Worm (Caenorhabditis elegans): ENCODE results near the gene ncl-1.

Gene ncl-1

DNA sequence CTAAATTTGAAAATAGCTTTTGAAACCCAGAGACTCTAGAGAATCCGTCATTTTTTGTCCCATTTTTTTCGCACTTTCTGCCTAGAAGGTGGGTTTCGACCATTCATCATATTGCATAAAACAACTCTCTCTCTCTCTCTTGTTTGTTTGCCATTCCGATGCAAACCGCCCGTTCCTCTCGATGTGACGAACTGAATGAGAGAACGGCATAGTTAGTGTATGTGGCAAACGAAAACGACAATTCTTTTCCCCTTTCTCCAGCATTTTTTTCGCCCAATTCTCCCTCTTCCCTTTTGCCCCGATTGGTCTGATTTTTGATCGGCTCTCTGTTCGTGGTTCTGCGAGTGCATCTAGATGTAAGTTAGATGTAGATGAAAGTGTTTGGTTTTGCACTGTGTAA lies 2.0 kb downstream of the ncl-1 start:
- TF ChIP-seq mes-2 (tag; optimal IDR thresholded peaks at IDR 0.05; ENCODE audit: poor library complexity, severe bottlenecking) (peak; percentile 3), ceh-28 (tag; optimal IDR thresholded peaks at IDR 0.05) (no peak), hmg-1.1 (GFP tag; IDR thresholded peaks at IDR 0.05) (0 out of 2 replicates have a peak, but pooled peaks have one; percentile 9), unc-62 (GFP tag; optimal IDR thresholded peaks at IDR 0.05 in 1 of 2) (peak in 1 of 2 experiments; percentile 87), unc-62 (tag; optimal IDR thresholded peaks at IDR 0.05) (no peak)

DNA sequence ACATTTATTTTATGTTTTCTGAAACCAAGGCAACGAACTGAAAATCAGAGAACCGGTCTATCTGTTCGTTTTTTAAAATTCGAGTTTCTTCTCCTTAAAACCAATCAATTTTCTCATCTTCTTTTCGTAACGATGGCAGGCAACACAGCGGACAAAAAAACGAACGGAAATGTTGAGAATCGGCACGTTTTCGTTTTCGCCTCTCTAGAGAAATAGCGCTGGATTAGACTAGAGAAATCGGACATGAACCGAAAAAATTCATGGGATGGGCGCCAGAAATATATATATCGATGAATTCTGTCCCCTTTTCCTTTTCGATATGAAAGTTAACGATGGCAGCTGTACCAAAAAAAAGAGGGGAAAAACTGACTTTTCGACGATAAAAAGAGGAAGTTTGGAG lies 2.9 kb downstream of the ncl-1 start:
- TF ChIP-seq ceh-62 (tag; optimal IDR thresholded peaks at IDR 0.05) (no peak), hif-1 (tag; optimal IDR thresholded peaks at IDR 0.05) (peak in 1 of 2 experiments; percentile 93), hlh-30 (tag; optimal IDR thresholded peaks at IDR 0.05; ENCODE audit: insufficient read depth) (no peak), spr-3 (GFP tag; optimal IDR thresholded peaks at IDR 0.05) (no peak), dmd-6 (GFP tag; IDR thresholded peaks at IDR 0.05) (peak; percentile 11; the same call in 1 of the 2 replicates), lin-13 (GFP tag; optimal IDR thresholded peaks at IDR 0.05) (peak; percentile 4), aha-1 (tag) (peak; percentile 87), mxl-2 (GFP tag; conservative IDR thresholded peaks at IDR 0.05) (no peak), hlh-11 (tag; optimal IDR thresholded peaks at IDR 0.05) (peak; percentile 45), ama-1 (optimal IDR thresholded peaks at IDR 0.05) (peak; percentile 54), mdl-1 (tag; optimal IDR thresholded peaks at IDR 0.05) (peak in 1 of 2 experiments; percentile 2), lsy-2 (tag; optimal IDR thresholded peaks at IDR 0.05) (peak in 1 of 2 experiments; percentile 25), nhr-28 (tag; optimal IDR thresholded peaks at IDR 0.05) (peak; percentile 11), madf-9 (GFP tag; conservative IDR thresholded peaks at IDR 0.05) (0 out of 2 replicates have a peak, but pooled peaks have one; percentile 50), ceh-20 (GFP tag; IDR thresholded peaks at IDR 0.05) (0 out of 2 replicates have a peak, but pooled peaks have one; percentile 34), sdz-12 (GFP tag; optimal IDR thresholded peaks at IDR 0.05) (no peak), mxl-3 (GFP tag; optimal IDR thresholded peaks at IDR 0.05) (peak; percentile 63)

DNA sequence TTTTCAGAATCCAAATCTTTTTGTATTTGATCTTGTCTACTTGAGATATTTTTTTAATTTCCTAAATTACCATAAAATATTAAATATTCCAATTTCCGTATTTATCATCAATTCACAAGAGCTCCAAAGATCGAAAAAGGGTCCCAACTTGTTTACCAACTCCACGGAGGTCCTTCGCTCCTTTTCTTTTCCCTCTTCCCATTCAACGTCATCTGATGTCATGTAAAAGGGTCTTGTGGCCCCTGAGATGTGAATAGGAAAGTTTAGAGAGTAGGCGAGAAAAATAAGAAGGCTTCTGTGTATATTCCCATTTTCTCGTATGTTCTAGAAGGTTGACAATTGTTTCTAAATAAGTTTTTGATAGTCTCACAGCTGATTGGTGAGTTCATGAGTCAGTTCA lies 3.5 kb downstream of the ncl-1 start:
- TF ChIP-seq aha-1 (tag) (peak; percentile 48), fkh-10 (GFP tag; optimal IDR thresholded peaks at IDR 0.05) (peak; percentile 64), tra-1 (GFP tag; IDR thresholded peaks at IDR 0.05) (0 out of 2 replicates have a peak, but pooled peaks have one; percentile 6), nhr-6 (tag; optimal IDR thresholded peaks at IDR 0.05) (no peak), ctbp-1 (GFP tag; IDR thresholded peaks at IDR 0.05) (0 out of 2 replicates have a peak, but pooled peaks have one; percentile 29), hlh-30 (tag; optimal IDR thresholded peaks at IDR 0.05; ENCODE audit: insufficient read depth) (peak; percentile 25), mxl-3 (GFP tag; optimal IDR thresholded peaks at IDR 0.05) (no peak), dmd-8 (GFP tag; IDR thresholded peaks at IDR 0.05) (no peak), unc-62 (GFP tag; optimal IDR thresholded peaks at IDR 0.05 in 1 of 2) (peak in 1 of 2 experiments; percentile 16), unc-62 (tag; optimal IDR thresholded peaks at IDR 0.05) (no peak)

DNA sequence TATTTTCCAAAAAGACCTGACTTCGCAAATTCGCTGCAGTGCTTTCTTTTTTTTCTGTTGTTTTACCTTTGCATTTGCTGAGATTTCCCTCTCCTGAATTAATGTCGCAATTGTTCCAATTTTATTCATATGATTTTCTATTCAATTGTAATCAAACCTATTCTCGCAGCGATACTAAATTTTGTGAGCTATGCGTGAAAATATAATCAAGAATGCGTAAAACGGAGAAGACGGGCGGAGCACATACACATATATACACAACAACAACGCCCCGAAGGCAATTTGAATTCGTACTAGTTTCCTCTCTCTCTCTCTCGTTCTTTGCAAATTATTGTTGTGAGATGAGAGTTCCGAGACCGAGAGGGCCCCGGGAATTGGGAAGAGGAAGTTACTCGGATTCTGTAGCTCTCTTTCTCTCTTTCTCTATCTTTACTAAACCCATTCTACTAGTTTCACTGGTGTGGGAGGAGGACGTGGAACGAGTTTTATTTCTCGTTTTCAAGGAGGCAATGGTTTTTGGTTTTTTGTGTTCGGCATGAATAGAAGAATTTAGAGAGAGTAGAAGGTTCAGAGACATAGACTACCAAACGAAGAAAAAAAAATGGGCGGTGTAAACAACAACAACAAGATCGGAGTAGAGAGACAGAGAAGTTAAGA lies 4.0 kb downstream of the ncl-1 start:
- TF ChIP-seq daf-12 (tag; optimal IDR thresholded peaks at IDR 0.05) (no peak), mdt-29 (GFP tag; IDR thresholded peaks at IDR 0.05) (no peak), dve-1 (tag; optimal IDR thresholded peaks at IDR 0.05; ENCODE audit: insufficient read depth) (peak; percentile 68), hlh-11 (tag; optimal IDR thresholded peaks at IDR 0.05) (peak; percentile 57), duxl-1 (tag; optimal IDR thresholded peaks at IDR 0.05; ENCODE audit: poor library complexity) (no peak), mes-2 (tag; optimal IDR thresholded peaks at IDR 0.05; ENCODE audit: poor library complexity, severe bottlenecking) (no peak), set-16 (GFP tag; IDR thresholded peaks at IDR 0.05) (no peak), nhr-25 (tag; optimal IDR thresholded peaks at IDR 0.05; ENCODE audit: borderline replicate concordance, insufficient read depth) (no peak), lin-15B (tag; optimal IDR thresholded peaks at IDR 0.05) (no peak), lin-38 (GFP tag; IDR thresholded peaks at IDR 0.05) (no peak), nhr-76 (tag; optimal IDR thresholded peaks at IDR 0.05) (peak; percentile 9), unc-130 (GFP tag; optimal IDR thresholded peaks at IDR 0.05) (no peak), lin-1 (GFP tag; IDR thresholded peaks at IDR 0.05) (no peak), nhr-111 (GFP tag; optimal IDR thresholded peaks at IDR 0.05) (no peak), ceh-62 (tag; optimal IDR thresholded peaks at IDR 0.05) (no peak), lin-39 (tag; optimal IDR thresholded peaks at IDR 0.05) (no peak), snpc-4 (tag; optimal IDR thresholded peaks at IDR 0.05) (no peak), unc-39 (tag; optimal IDR thresholded peaks at IDR 0.05) (no peak), arid-1 (GFP tag; conservative IDR thresholded peaks at IDR 0.05) (no peak), cey-2 (tag; optimal IDR thresholded peaks at IDR 0.05; ENCODE audit: borderline replicate concordance, insufficient read depth) (no peak)

Data from whole organism, L4 larva.